Fruit fly (Drosophila melanogaster) whole organism, pupa: ENCODE measurements around the gene MTF-1.

Experiments used
- CG10348 ChIP-seq: fragments of 200-800 bp; sonication (Bioruptor generic); IDR thresholded peaks from 2 replicates; pipeline ENCODE4 v1.3.6; 2022; ENCODE audit warnings: missing biosample characterization, missing genetic modification characterization
- CG12605 ChIP-seq: fragments of 200-800 bp; sonication (Bioruptor generic); IDR thresholded peaks from 2 replicates; pipeline ENCODE4 v1.3.6; 2022; ENCODE audit warnings: missing biosample characterization, missing genetic modification characterization
- CG13204 ChIP-seq: fragments of 200-800 bp; sonication (Bioruptor generic); optimal IDR thresholded peaks from 2 replicates; lab custom pipeline; 2018; ENCODE audit warnings: missing biosample characterization, mild to moderate bottlenecking, missing genetic modification characterization, moderate library complexity
- CG14655 ChIP-seq: fragments of 200-800 bp; sonication (Bioruptor generic); optimal IDR thresholded peaks from 3 replicates; lab custom pipeline; 2017; ENCODE audit warnings: mild to moderate bottlenecking, missing biosample characterization, missing genetic modification reagents, missing genetic modification characterization
- CG15710 ChIP-seq: fragments of 200-800 bp; sonication (Bioruptor generic); optimal IDR thresholded peaks from 2 replicates; lab custom pipeline; 2018; ENCODE audit warnings: missing biosample characterization, mild to moderate bottlenecking, missing genetic modification characterization, moderate library complexity
- CG32121 ChIP-seq: fragments of 200-800 bp; sonication (Bioruptor generic); IDR thresholded peaks from 2 replicates; pipeline ENCODE4 v1.3.6; 2022; ENCODE audit warnings: missing biosample characterization, missing genetic modification characterization
- CG34367 ChIP-seq: fragments of 200-800 bp; sonication (Bioruptor generic); optimal IDR thresholded peaks from 2 replicates; lab custom pipeline; 2018; ENCODE audit warnings: missing biosample characterization, mild to moderate bottlenecking, missing genetic modification characterization
- CG8301 ChIP-seq: fragments of 200-800 bp; sonication (Bioruptor generic); optimal IDR thresholded peaks from 2 replicates; lab custom pipeline; 2018; ENCODE audit warnings: missing biosample characterization, mild to moderate bottlenecking, missing genetic modification characterization
- CG9948 ChIP-seq: fragments of 200-800 bp; sonication (Bioruptor generic); optimal IDR thresholded peaks from 2 replicates; lab custom pipeline; 2018; ENCODE audit warnings: missing biosample characterization, mild to moderate bottlenecking, missing genetic modification characterization, moderate library complexity
- D1 ChIP-seq: fragments of 200-800 bp; sonication (Bioruptor generic); optimal IDR thresholded peaks from 2 replicates; lab custom pipeline; 2018; ENCODE audit warnings: missing biosample characterization, mild to moderate bottlenecking, missing genetic modification characterization, moderate library complexity
- Ets98B ChIP-seq: fragments of 200-800 bp; sonication (Bioruptor generic); IDR thresholded peaks from 2 replicates; pipeline ENCODE4 v1.3.6; 2022; ENCODE audit warnings: missing biosample characterization, missing genetic modification characterization
- Pif1A ChIP-seq: fragments of 200-800 bp; sonication (Bioruptor generic); optimal IDR thresholded peaks from 3 replicates; lab custom pipeline; 2016; ENCODE audit warnings: missing biosample characterization, missing genetic modification characterization
- Snoo ChIP-seq: fragments of 200-800 bp; sonication (Bioruptor generic); optimal IDR thresholded peaks from 3 replicates; lab custom pipeline; 2017; ENCODE audit warnings: missing biosample characterization, mild to moderate bottlenecking, missing genetic modification characterization, inconsistent platforms

dm6 chr3L:9423757-9424527, 6.2 kb upstream of the MTF-1 start:
- no peak for TF ChIP-seq CG34367 (tag; lab: Kevin White, UChicago)
- TF ChIP-seq CG12605 (GFP tag; lab: Robert Waterston, UW) = no peak
- no peak for TF ChIP-seq CG15710 (tag; lab: Kevin White, UChicago)
- TF ChIP-seq Pif1A = no peak
- TF ChIP-seq CG32121 = no peak
- no peak for TF ChIP-seq CG13204
- no peak for TF ChIP-seq Ets98B (GFP tag; lab: Robert Waterston, UW)
- no peak for TF ChIP-seq CG8301 (tag; lab: Kevin White, UChicago)
- no peak for TF ChIP-seq CG10348 (GFP tag; lab: Robert Waterston, UW)
- no peak for TF ChIP-seq Snoo (tag; lab: Kevin White, UChicago)
- no peak for TF ChIP-seq D1
- no peak for TF ChIP-seq CG14655 (GFP tag; lab: Kevin White, UChicago)
- no peak for TF ChIP-seq CG9948
